Fruit fly (Drosophila melanogaster) Kc167 (cell line): ENCODE measurements around the gene Phae2.

Source experiments
- Sin3A ChIP-seq: fragments of >200 bp; optimal IDR thresholded peaks from 2 replicates; lab custom pipeline; 2018; ENCODE audit warnings: missing external identifiers
- h ChIP-seq: fragments of >200 bp; optimal IDR thresholded peaks from 3 replicates; lab custom pipeline; 2018; ENCODE audit warnings: missing external identifiers
- psq ChIP-seq: fragments of >200 bp; optimal IDR thresholded peaks from 2 replicates; lab custom pipeline; 2017; ENCODE audit warnings: missing external identifiers
- ttk ChIP-seq: sonication (Bioruptor generic); optimal IDR thresholded peaks from 2 replicates; lab custom pipeline; 2017; ENCODE audit warnings: missing external identifiers

DNA sequence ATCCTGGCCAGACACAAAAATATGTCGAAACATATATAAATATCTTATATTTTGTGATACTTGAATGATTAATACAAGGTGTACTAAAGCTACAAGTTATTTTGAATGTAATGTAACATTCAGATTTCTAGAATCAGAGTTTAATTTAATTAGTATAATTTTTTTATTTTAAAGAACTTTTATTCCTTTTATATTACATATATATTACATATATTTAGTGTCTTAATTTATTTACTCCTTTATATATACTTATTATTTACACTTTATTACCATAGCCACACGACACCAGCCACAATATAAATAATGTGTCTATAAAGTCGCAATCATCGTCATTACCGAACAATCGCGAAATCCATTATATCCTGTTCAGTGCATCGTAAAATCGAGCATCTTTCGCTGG lies 19.4 kb upstream of the Phae2 start, which contains the start of gene Pex19:
- no peak for TF ChIP-seq h (lab: Kevin White, UChicago)
- no peak for TF ChIP-seq psq
- no peak for TF ChIP-seq ttk (lab: Kevin White, UChicago)
- no peak for TF ChIP-seq Sin3A (lab: Kevin White, UChicago)
